Fruit fly (Drosophila melanogaster): ENCODE measurements around the gene CG34174.

The CG34174 gene

dm6 chr2L:2192123-2192601, 21.9 kb upstream of the CG34174 start, which contains the start of gene CG10874 (continued):
- TF ChIP-seq Mad (GFP tag; optimal IDR thresholded peaks at IDR 0.05) (no peak), sens (GFP tag) (peak; percentile 65), CG3065 (GFP tag; optimal IDR thresholded peaks at IDR 0.05) (no peak), sqz (GFP tag; optimal IDR thresholded peaks at IDR 0.05) (no peak), nerfin-2 (GFP tag; IDR thresholded peaks at IDR 0.05; ENCODE audit: partially characterized antibody) (no peak), BEAF-32 (GFP tag; optimal IDR thresholded peaks at IDR 0.05) (peak; percentile 67), Dfd (GFP tag; optimal IDR thresholded peaks at IDR 0.05) (no peak), Hsf (GFP tag; optimal IDR thresholded peaks at IDR 0.05) (no peak), luna (GFP tag; optimal IDR thresholded peaks at IDR 0.05) (no peak), CG43689 (GFP tag; IDR thresholded peaks at IDR 0.05) (no peak), CG15011 (GFP tag; optimal IDR thresholded peaks at IDR 0.05) (no peak), twi (tag; optimal IDR thresholded peaks at IDR 0.05) (no peak), CG10543 (GFP tag; optimal IDR thresholded peaks at IDR 0.05) (peak; percentile 3), CG1603 (tag; optimal IDR thresholded peaks at IDR 0.05) (peak; percentile 72), CG34224 (GFP tag; IDR thresholded peaks at IDR 0.05; ENCODE audit: partially characterized antibody) (no peak), MBD-R2 (GFP tag; IDR thresholded peaks at IDR 0.05) (no peak), GATAe (GFP tag; conservative IDR thresholded peaks at IDR 0.05) (no peak), gfzf (GFP tag; optimal IDR thresholded peaks at IDR 0.05) (peak; percentile 98), sna (GFP tag; IDR thresholded peaks at IDR 0.05; ENCODE audit: partially characterized antibody) (no peak), CG1832 (GFP tag; optimal IDR thresholded peaks at IDR 0.05) (no peak), CG4404 (GFP tag; IDR thresholded peaks at IDR 0.05) (no peak), pho (GFP tag; optimal IDR thresholded peaks at IDR 0.05) (no peak), CG4282 (GFP tag; optimal IDR thresholded peaks at IDR 0.05) (no peak), CG7987 (GFP tag; optimal IDR thresholded peaks at IDR 0.05) (no peak), schlank (tag; optimal IDR thresholded peaks at IDR 0.05) (no peak), ab (GFP tag; optimal IDR thresholded peaks at IDR 0.05) (no peak), Drgx (GFP tag; IDR thresholded peaks at IDR 0.05) (no peak), eyg (GFP tag; optimal IDR thresholded peaks at IDR 0.05) (no peak), CG10959 (GFP tag; IDR thresholded peaks at IDR 0.05) (no peak), CoRest (tag; optimal IDR thresholded peaks at IDR 0.05) (peak; percentile 37), Atf6 (GFP tag; IDR thresholded peaks at IDR 0.05) (no peak), CG1647 (GFP tag; optimal IDR thresholded peaks at IDR 0.05) (no peak), Hr39 (optimal IDR thresholded peaks at IDR 0.05) (no peak), chif (GFP tag; optimal IDR thresholded peaks at IDR 0.05) (no peak), bigmax (GFP tag; optimal IDR thresholded peaks at IDR 0.05) (no peak), NK7.1 (GFP tag; optimal IDR thresholded peaks at IDR 0.05) (no peak), CG10147 (GFP tag; optimal IDR thresholded peaks at IDR 0.05) (no peak), Abd-B (GFP tag; optimal IDR thresholded peaks at IDR 0.05) (peak; percentile 58), Doc3 (GFP tag; IDR thresholded peaks at IDR 0.05; ENCODE audit: partially characterized antibody) (no peak), tio (GFP tag; optimal IDR thresholded peaks at IDR 0.05) (no peak), ap (GFP tag; IDR thresholded peaks at IDR 0.05) (no peak), HmgZ (tag; optimal IDR thresholded peaks at IDR 0.05) (peak; percentile 60), Nf-YB (GFP tag; optimal IDR thresholded peaks at IDR 0.05) (peak; percentile 6), CG11247 (GFP tag; IDR thresholded peaks at IDR 0.05) (no peak), bcd (GFP tag; optimal IDR thresholded peaks at IDR 0.05) (no peak), CG1233 (GFP tag; optimal IDR thresholded peaks at IDR 0.05) (no peak), Awh (GFP tag; IDR thresholded peaks at IDR 0.05) (no peak), CG9932 (GFP tag; IDR thresholded peaks at IDR 0.05) (no peak), emc (GFP tag; optimal IDR thresholded peaks at IDR 0.05) (no peak), Dip2 (GFP tag; IDR thresholded peaks at IDR 0.05) (no peak), HLH54F (GFP tag; optimal IDR thresholded peaks at IDR 0.05) (no peak), tin (GFP tag; optimal IDR thresholded peaks at IDR 0.05) (no peak)

All from whole organism, embryonic.